Fruit fly (Drosophila melanogaster): ENCODE data around the gene CG42570.

CG42570 gene

DNA sequence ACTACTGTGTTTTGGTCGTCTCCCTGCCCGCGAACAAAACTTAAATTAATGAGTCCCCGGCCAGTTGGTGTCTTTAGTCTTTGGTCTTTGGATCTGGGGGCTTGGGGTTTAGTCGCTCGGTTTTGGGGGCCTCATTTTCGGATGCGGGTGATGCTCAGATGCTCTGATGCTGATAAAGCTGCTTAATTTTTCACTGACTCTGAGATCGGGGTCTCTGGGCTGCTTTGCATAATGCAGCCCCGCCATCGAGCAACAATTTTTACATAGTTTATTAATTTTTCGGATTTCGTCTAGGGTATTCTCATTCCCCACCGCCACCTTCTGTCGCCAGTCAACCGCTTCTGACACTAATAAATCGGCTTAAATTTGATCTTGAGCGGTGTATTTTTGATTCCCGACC, 15.4 kb upstream of the CG42570 start (continued):
- TF ChIP-seq mld (GFP tag; IDR thresholded peaks at IDR 0.05; ENCODE audit: partially characterized antibody) (no peak), abd-A (tag; optimal IDR thresholded peaks at IDR 0.05) (peak; percentile 19), chm (GFP tag; IDR thresholded peaks at IDR 0.05) (no peak), shn (GFP tag; optimal IDR thresholded peaks at IDR 0.05) (no peak), Neu2 (GFP tag; optimal IDR thresholded peaks at IDR 0.05; ENCODE audit: borderline replicate concordance) (no peak), CG14441 (GFP tag; IDR thresholded peaks at IDR 0.05) (no peak), pros (GFP tag; optimal IDR thresholded peaks at IDR 0.05) (no peak), Dref (GFP tag; IDR thresholded peaks at IDR 0.05) (no peak), Aef1 (GFP tag; IDR thresholded peaks at IDR 0.05) (no peak), CG1603 (tag; optimal IDR thresholded peaks at IDR 0.05) (no peak), nau (GFP tag; optimal IDR thresholded peaks at IDR 0.05) (no peak), D19A (tag; optimal IDR thresholded peaks at IDR 0.05) (no peak), Taf1 (GFP tag; IDR thresholded peaks at IDR 0.05) (no peak), crol (GFP tag; IDR thresholded peaks at IDR 0.05) (peak; percentile 28; the same call in 1 of the 2 replicates), sd (tag; optimal IDR thresholded peaks at IDR 0.05) (no peak), Bgb (GFP tag; IDR thresholded peaks at IDR 0.05; ENCODE audit: partially characterized antibody) (no peak), sima (GFP tag; optimal IDR thresholded peaks at IDR 0.05) (no peak), amos (GFP tag; IDR thresholded peaks at IDR 0.05; ENCODE audit: partially characterized antibody) (no peak), CG3838 (GFP tag; optimal IDR thresholded peaks at IDR 0.05) (no peak), chinmo (GFP tag; IDR thresholded peaks at IDR 0.05; ENCODE audit: partially characterized antibody) (0 out of 4 replicates have a peak, but pooled peaks have one; percentile 51), sqz (GFP tag; optimal IDR thresholded peaks at IDR 0.05) (no peak), kni (GFP tag; optimal IDR thresholded peaks at IDR 0.05) (peak; percentile 18), CG7745 (tag; optimal IDR thresholded peaks at IDR 0.05) (peak; percentile 86), CG9932 (GFP tag; IDR thresholded peaks at IDR 0.05) (no peak), oc (tag; optimal IDR thresholded peaks at IDR 0.05) (peak; percentile 94), Jarid2 (GFP tag; optimal IDR thresholded peaks at IDR 0.05) (no peak), CG10274 (GFP tag; optimal IDR thresholded peaks at IDR 0.05) (no peak), ash1 (GFP tag; optimal IDR thresholded peaks at IDR 0.05) (no peak), Hmx (GFP tag; optimal IDR thresholded peaks at IDR 0.05) (no peak)

DNA sequence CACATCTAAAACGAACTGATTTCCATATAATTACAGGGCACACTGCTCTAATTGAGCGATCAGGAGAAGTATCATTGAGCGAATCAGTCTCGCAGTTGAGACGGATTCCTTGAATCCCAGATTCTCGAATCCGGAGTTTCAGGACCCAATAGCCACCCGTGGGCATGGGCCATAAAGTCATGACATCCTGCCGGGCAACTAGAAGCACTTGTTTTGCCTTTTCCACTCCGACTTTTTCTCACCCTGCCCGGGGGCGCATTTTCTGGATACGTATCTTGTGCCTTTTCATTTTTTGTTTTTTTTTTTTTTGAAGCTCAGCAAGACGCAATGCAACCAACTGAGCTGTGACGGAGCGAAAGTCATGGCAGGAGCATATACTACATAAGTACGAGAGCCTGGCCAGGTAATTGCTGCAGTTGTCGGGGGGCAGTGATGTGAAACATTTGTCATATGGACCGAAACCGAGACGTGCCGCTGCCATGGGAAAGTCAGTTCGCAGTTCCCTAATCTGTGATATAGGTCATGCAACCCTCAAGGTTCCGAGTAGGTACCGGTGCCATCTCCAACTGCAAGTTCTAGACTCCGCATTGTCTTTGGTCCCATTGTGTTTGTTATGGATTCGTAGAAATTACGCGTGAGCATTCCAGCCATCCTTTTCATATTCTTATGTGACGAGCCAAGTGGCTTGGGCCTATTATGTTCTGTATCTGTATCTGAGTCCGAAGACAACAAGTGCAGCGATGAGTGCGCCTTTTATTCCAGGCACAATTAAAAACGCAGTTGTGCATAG, 14.1 kb upstream of the CG42570 start:
- TF ChIP-seq CG13123 (GFP tag; optimal IDR thresholded peaks at IDR 0.05) (no peak), CG2199 (GFP tag; IDR thresholded peaks at IDR 0.05) (peak; percentile 17; the same call in 1 of the 3 replicates), rib (GFP tag; IDR thresholded peaks at IDR 0.05) (no peak), twi (tag; optimal IDR thresholded peaks at IDR 0.05) (peak; percentile 80), cad (GFP tag; optimal IDR thresholded peaks at IDR 0.05) (peak; percentile 90), D19A (tag; optimal IDR thresholded peaks at IDR 0.05) (peak; percentile 1), prd (optimal IDR thresholded peaks at IDR 0.05) (no peak), prd (GFP tag; IDR thresholded peaks at IDR 0.05) (peak; percentile 19; the same call in 1 of the 3 replicates), D (optimal IDR thresholded peaks at IDR 0.05) (peak; percentile 93), D (GFP tag; optimal IDR thresholded peaks at IDR 0.05) (no peak), ci (GFP tag; IDR thresholded peaks at IDR 0.05) (0 out of 3 replicates have a peak, but pooled peaks have one; percentile 23), insv (GFP tag; optimal IDR thresholded peaks at IDR 0.05) (peak in 1 of 2 experiments; percentile 14), TFAM (GFP tag; optimal IDR thresholded peaks at IDR 0.05) (no peak), CG3281 (GFP tag; optimal IDR thresholded peaks at IDR 0.05) (no peak), zen (tag; optimal IDR thresholded peaks at IDR 0.05) (peak; percentile 88), tll (GFP tag; optimal IDR thresholded peaks at IDR 0.05) (peak in 1 of 2 experiments; percentile 46)
